Fruit fly (Drosophila melanogaster): ENCODE data around the gene CG9192.

Gene CG9192

DNA sequence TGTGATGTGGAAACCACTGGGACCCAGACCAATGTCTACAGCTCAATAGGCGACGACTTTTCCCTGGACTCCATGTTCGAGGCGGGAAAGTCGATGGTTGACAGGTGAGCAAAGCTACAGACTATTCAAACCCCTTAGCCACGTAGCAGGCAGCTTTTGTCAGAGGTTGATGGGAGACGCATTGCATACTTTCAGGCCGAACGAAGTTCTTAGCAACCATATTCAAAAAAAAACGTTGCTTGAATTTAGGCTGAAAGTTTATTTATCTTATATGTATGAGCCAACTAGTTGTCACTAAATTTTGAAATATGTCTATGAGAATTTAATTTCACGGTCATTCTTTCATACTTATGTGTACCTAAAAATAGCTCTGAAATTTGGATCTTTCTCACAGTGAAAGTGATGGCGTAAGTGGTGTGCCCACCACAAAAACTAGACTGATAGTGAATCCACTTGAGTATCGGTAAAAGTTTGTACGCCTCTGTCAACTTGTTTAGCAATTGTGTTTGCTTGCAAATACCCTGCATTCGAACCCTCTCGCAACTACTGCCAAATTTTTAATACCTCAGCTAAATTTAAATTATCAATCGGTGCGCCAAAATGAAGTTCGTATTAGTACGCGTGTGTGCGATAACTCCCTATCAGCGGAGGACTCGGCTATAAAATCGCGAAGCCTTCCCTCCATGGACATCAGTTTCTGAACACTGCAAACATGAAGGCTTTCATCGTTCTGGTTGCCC is 31.3 kb downstream of the CG9192 start, which contains the start of gene LysB:
Gene LysB (plus strand): TSS at position 690 of the 740 bp plus-strand sequence.
- peak; percentile 33 for TF ChIP-seq fkh (GFP tag; optimal IDR thresholded peaks at IDR 0.05)
- no peak for TF ChIP-seq Hr4 (GFP tag; optimal IDR thresholded peaks at IDR 0.05)

DNA sequence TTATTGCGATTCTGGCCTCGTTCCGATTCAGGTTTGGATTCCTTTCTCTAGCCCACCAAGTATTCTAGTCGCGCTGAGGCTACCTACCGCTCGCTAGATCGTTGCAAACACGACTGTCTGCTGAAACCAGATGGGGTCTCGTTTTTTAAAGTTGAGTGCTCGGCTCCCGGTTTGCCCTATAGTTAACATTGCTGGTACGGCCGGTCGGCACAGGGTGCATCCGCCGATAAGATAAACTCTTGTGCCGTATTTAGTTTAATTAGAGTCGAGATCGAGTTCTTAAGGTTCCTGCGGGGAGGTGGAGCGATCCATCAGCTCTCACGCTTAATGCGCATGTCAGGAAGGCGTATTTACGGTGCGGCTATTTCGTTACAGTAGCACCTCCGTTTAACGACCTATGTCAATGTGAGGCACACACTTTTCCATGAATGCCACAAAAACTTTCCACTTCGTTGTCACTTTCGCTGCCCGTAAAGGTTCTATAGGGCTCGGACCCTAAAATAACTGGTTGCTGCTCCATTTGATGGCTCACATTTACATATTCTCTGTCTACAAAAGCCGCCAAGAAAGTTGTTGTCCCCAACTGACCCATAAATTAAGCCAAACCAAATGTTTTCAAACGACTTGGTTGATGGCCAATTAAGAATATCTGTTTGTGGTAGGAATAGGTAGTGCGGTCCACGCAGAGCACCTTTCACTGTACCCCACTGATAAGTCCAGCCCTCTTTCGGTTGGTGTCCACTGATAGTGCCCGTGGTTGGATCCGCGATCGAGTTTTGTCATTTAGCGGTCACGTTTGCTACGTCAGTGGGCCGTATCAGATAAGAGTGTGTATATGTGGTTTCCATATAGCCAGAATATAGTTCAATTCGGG is 33.2 kb downstream of the CG9192 start, which contains the start of gene CG9119:
Gene CG9119 (minus strand): TSS at position 122 of the 874 bp plus-strand sequence.
- TF ChIP-seq CG1621 (tag; optimal IDR thresholded peaks at IDR 0.05) (peak; percentile 91), svp (GFP tag) (peak; percentile 56), Sox102F (GFP tag; optimal IDR thresholded peaks at IDR 0.05) (no peak), spab (GFP tag; optimal IDR thresholded peaks at IDR 0.05) (peak; percentile 8), acj6 (GFP tag; optimal IDR thresholded peaks at IDR 0.05) (peak; percentile 27), CG31627 (GFP tag; optimal IDR thresholded peaks at IDR 0.05) (no peak), Sox14 (GFP tag; optimal IDR thresholded peaks at IDR 0.05) (no peak), CG3919 (GFP tag; optimal IDR thresholded peaks at IDR 0.05) (peak; percentile 37), CG10669 (GFP tag; optimal IDR thresholded peaks at IDR 0.05) (peak; percentile 24), CG16779 (tag; optimal IDR thresholded peaks at IDR 0.05) (no peak), Ets96B (tag; optimal IDR thresholded peaks at IDR 0.05) (peak; percentile 3), fd85E (GFP tag; optimal IDR thresholded peaks at IDR 0.05) (no peak), Eip93F (GFP tag; optimal IDR thresholded peaks at IDR 0.05) (no peak), CG34406 (GFP tag; optimal IDR thresholded peaks at IDR 0.05) (peak; percentile 21), CG6276 (GFP tag; optimal IDR thresholded peaks at IDR 0.05) (peak; percentile 3), CG6854 (GFP tag; optimal IDR thresholded peaks at IDR 0.05) (no peak), CG11762 (GFP tag; optimal IDR thresholded peaks at IDR 0.05; ENCODE audit: insufficient read depth) (no peak), CG6163 (GFP tag; IDR thresholded peaks at IDR 0.05) (no peak), CG10631 (GFP tag; optimal IDR thresholded peaks at IDR 0.05) (peak; percentile 27), Sox15 (GFP tag; optimal IDR thresholded peaks at IDR 0.05) (no peak), Hr38 (GFP tag; optimal IDR thresholded peaks at IDR 0.05) (no peak), dsx (GFP tag; optimal IDR thresholded peaks at IDR 0.05; ENCODE audit: poor library complexity, severe bottlenecking) (peak; percentile 6), achi (GFP tag; optimal IDR thresholded peaks at IDR 0.05) (peak; percentile 18), Gug (GFP tag; IDR thresholded peaks at IDR 0.05) (no peak), Eip78C (GFP tag) (peak; percentile 90), CG3032 (tag; optimal IDR thresholded peaks at IDR 0.05) (peak; percentile 44), fkh (GFP tag; optimal IDR thresholded peaks at IDR 0.05) (peak; percentile 27), CG15336 (GFP tag; IDR thresholded peaks at IDR 0.05) (no peak), CG4318 (GFP tag; optimal IDR thresholded peaks at IDR 0.05) (no peak), CG11902 (GFP tag; optimal IDR thresholded peaks at IDR 0.05) (peak; percentile 14), Lpt (GFP tag; optimal IDR thresholded peaks at IDR 0.05) (no peak), cyc (GFP tag; optimal IDR thresholded peaks at IDR 0.05) (peak; percentile 5), ss (GFP tag; optimal IDR thresholded peaks at IDR 0.05) (peak; percentile 23 to 51), lz (GFP tag; optimal IDR thresholded peaks at IDR 0.05) (peak; percentile 24), salr (GFP tag; optimal IDR thresholded peaks at IDR 0.05) (no peak), Ets21C (GFP tag; optimal IDR thresholded peaks at IDR 0.05) (no peak), Blimp-1 (GFP tag; optimal IDR thresholded peaks at IDR 0.05) (no peak), net (GFP tag; optimal IDR thresholded peaks at IDR 0.05) (peak; percentile 1), Hr4 (GFP tag; optimal IDR thresholded peaks at IDR 0.05) (no peak), Hr39 (GFP tag; optimal IDR thresholded peaks at IDR 0.05) (peak; percentile 18), OdsH (GFP tag; optimal IDR thresholded peaks at IDR 0.05) (peak; percentile 27), vri (GFP tag; optimal IDR thresholded peaks at IDR 0.05) (no peak), CG32006 (GFP tag; optimal IDR thresholded peaks at IDR 0.05) (peak; percentile 59), CG6808 (GFP tag; optimal IDR thresholded peaks at IDR 0.05) (no peak), CG8632 (GFP tag; optimal IDR thresholded peaks at IDR 0.05) (no peak), Eip75B (GFP tag; optimal IDR thresholded peaks at IDR 0.05) (peak; percentile 5)

All from whole organism, prepupa.